Fruit fly (Drosophila melanogaster): ENCODE measurements around the gene CG11670.

DNA sequence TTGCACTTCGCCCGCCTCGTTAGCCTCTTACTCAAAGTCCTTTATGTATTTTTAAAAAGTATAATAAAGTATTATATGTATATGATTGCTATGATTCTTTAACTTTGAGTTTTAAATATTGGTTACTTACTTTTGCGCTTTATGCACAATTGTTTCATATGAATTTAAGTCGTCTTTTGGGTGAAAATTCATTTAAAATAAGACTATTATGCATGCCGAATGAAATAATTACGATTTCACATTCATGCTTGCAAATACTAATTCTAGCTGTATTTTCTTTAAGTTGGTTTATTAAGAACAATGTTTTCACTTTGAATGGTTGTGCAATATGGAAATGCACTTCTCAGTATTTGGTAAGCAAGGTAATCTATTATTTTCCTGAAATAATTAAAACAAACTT, 44.1 kb downstream of the CG11670 start, which contains the start of gene CG43063:
- TF ChIP-seq CG8478 (optimal IDR thresholded peaks at IDR 0.05) (no peak), CTCF (optimal IDR thresholded peaks at IDR 0.05) (no peak)
